Worm (Caenorhabditis elegans): Measurements from ENCODE around the gene C27C12.3.
A peak's percentile ranks its signal among the peaks of the same experiment; 100 is the strongest.

The C27C12.3 gene

ce11 chrX:14838339-14838738, 27.3 kb downstream of the C27C12.3 start:
- TF ChIP-seq tlp-1 (tag; optimal IDR thresholded peaks at IDR 0.05): no peak
- peak; percentile 73 for TF ChIP-seq unc-86 (tag; optimal IDR thresholded peaks at IDR 0.05)
- TF ChIP-seq fkh-8 (tag; optimal IDR thresholded peaks at IDR 0.05): peak; percentile 45
- TF ChIP-seq aha-1 (tag; optimal IDR thresholded peaks at IDR 0.05): no peak
- no peak for TF ChIP-seq unc-130 (tag; optimal IDR thresholded peaks at IDR 0.05)
- TF ChIP-seq C34B4.2 (tag; optimal IDR thresholded peaks at IDR 0.05): no peak
- no peak for TF ChIP-seq nhr-90 (tag; optimal IDR thresholded peaks at IDR 0.05; ENCODE audit: poor library complexity)
- TF ChIP-seq nhr-11 (tag; optimal IDR thresholded peaks at IDR 0.05): no peak
- no peak for TF ChIP-seq sup-37 (GFP tag; optimal IDR thresholded peaks at IDR 0.05)
- TF ChIP-seq mef-2 (tag; optimal IDR thresholded peaks at IDR 0.05): no peak
- TF ChIP-seq unc-30 (tag; optimal IDR thresholded peaks at IDR 0.05): no peak
- TF ChIP-seq nhr-12 (tag; optimal IDR thresholded peaks at IDR 0.05): no peak
- TF ChIP-seq nhr-71 (tag; optimal IDR thresholded peaks at IDR 0.05): peak; percentile 43
- TF ChIP-seq swsn-7 (tag; optimal IDR thresholded peaks at IDR 0.05): peak; percentile 1
- TF ChIP-seq lin-14 (GFP tag; optimal IDR thresholded peaks at IDR 0.05): peak; percentile 39
- no peak for TF ChIP-seq nhr-19 (GFP tag; conservative IDR thresholded peaks at IDR 0.05)
- peak; percentile 42 for TF ChIP-seq nhr-47 (tag; optimal IDR thresholded peaks at IDR 0.05)

ce11 chrX:14831531-14831930, 34.1 kb downstream of the C27C12.3 start, which contains the start of gene dpf-2:
Gene dpf-2, plus strand, starts transcription at chrX:14831831.
- no peak for TF ChIP-seq mef-2 (tag; optimal IDR thresholded peaks at IDR 0.05)
- TF ChIP-seq egl-13 (tag; optimal IDR thresholded peaks at IDR 0.05): peak; percentile 13
- no peak for TF ChIP-seq sup-37 (GFP tag; optimal IDR thresholded peaks at IDR 0.05)
- no peak for TF ChIP-seq ets-5 (GFP tag; IDR thresholded peaks at IDR 0.05)

DNA sequence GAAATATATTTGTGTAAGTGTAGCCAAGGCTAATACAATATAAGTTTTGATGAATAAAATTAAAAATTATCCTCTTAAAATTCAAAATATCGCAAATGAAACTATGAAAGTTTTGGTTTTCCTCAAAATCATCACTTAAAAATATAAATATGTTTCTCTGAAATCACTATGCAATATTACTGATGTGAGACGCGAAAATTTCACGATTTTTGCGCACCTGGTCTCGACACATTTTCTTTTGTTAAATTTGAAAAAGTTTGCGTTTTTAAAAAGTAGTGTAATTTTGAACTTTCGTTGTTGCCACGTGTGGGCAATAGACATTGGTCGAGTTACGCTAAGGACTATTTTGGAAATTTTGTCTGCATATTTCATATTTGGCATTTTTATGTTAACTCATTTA, 36.9 kb downstream of the C27C12.3 start:
- no peak for TF ChIP-seq egl-13 (tag; optimal IDR thresholded peaks at IDR 0.05)
- TF ChIP-seq nhr-71 (tag; optimal IDR thresholded peaks at IDR 0.05): no peak
- no peak for TF ChIP-seq mep-1 (tag; optimal IDR thresholded peaks at IDR 0.05)
- no peak for TF ChIP-seq grh-1 (GFP tag; IDR thresholded peaks at IDR 0.05)
- TF ChIP-seq fkh-10 (GFP tag; optimal IDR thresholded peaks at IDR 0.05): no peak
- TF ChIP-seq sptf-1 (tag; optimal IDR thresholded peaks at IDR 0.05): no peak
- no peak for TF ChIP-seq nhr-47 (tag; optimal IDR thresholded peaks at IDR 0.05)
- no peak for TF ChIP-seq jun-1 (tag; optimal IDR thresholded peaks at IDR 0.05)

ce11 chrX:14824490-14825050, 41.1 kb downstream of the C27C12.3 start, which contains the start of gene mbk-1:
Gene mbk-1, minus strand, starts transcription at chrX:14824540.
- no peak for TF ChIP-seq mef-2 (tag; optimal IDR thresholded peaks at IDR 0.05)
- no peak for TF ChIP-seq C04F5.9 (tag; optimal IDR thresholded peaks at IDR 0.05)
- no peak for TF ChIP-seq ces-1 (GFP tag; optimal IDR thresholded peaks at IDR 0.05)
- peak; percentile 83 for TF ChIP-seq mep-1 (tag; optimal IDR thresholded peaks at IDR 0.05)
- TF ChIP-seq hlh-4 (tag; optimal IDR thresholded peaks at IDR 0.05): no peak
- TF ChIP-seq pag-3 (tag; optimal IDR thresholded peaks at IDR 0.05; ENCODE audit: borderline replicate concordance, insufficient read depth): no peak
- no peak for TF ChIP-seq nhr-28 (tag; optimal IDR thresholded peaks at IDR 0.05)
- peak; percentile 51 for TF ChIP-seq dsc-1 (tag; optimal IDR thresholded peaks at IDR 0.05)
- TF ChIP-seq efl-3 (GFP tag; optimal IDR thresholded peaks at IDR 0.05): no peak
- TF ChIP-seq rnt-1 (tag; optimal IDR thresholded peaks at IDR 0.05): no peak
- TF ChIP-seq lin-39 (tag; optimal IDR thresholded peaks at IDR 0.05): no peak
- TF ChIP-seq grh-1 (GFP tag; IDR thresholded peaks at IDR 0.05): peak; percentile 40
- TF ChIP-seq mab-9 (GFP tag; IDR thresholded peaks at IDR 0.05): no peak
- TF ChIP-seq vab-15 (tag; optimal IDR thresholded peaks at IDR 0.05): no peak
- no peak for TF ChIP-seq nhr-12 (tag; optimal IDR thresholded peaks at IDR 0.05)
- peak in 2 of 6 experiments; percentile 5 to 13 for TF ChIP-seq elt-3 (tag; optimal IDR thresholded peaks at IDR 0.05)
- peak; percentile 54 for TF ChIP-seq nhr-90 (tag; optimal IDR thresholded peaks at IDR 0.05; ENCODE audit: poor library complexity)
- peak; percentile 83 for TF ChIP-seq nhr-20 (tag; optimal IDR thresholded peaks at IDR 0.05)
- TF ChIP-seq ets-5 (GFP tag; IDR thresholded peaks at IDR 0.05): no peak
- TF ChIP-seq unc-30 (tag; optimal IDR thresholded peaks at IDR 0.05): no peak
- no peak for TF ChIP-seq ama-1 (optimal IDR thresholded peaks at IDR 0.05)
- TF ChIP-seq snpc-4 (tag; optimal IDR thresholded peaks at IDR 0.05): no peak
- TF ChIP-seq unc-62 (GFP tag; optimal IDR thresholded peaks at IDR 0.05): no peak
- peak; percentile 83 for TF ChIP-seq snu-23 (GFP tag; optimal IDR thresholded peaks at IDR 0.05)
- peak; percentile 56 for TF ChIP-seq elt-2 (tag; optimal IDR thresholded peaks at IDR 0.05)
- peak; percentile 16 to 69 for TF ChIP-seq lin-35 (GFP tag; optimal IDR thresholded peaks at IDR 0.05)
- TF ChIP-seq pqm-1 (tag; optimal IDR thresholded peaks at IDR 0.05): no peak
- no peak for TF ChIP-seq lin-15B (tag; optimal IDR thresholded peaks at IDR 0.05)
- TF ChIP-seq nhr-71 (tag; optimal IDR thresholded peaks at IDR 0.05): peak; percentile 85
- TF ChIP-seq ceh-63 (GFP tag; optimal IDR thresholded peaks at IDR 0.05): no peak
